Worm (Caenorhabditis elegans) whole organism, young adult: ENCODE measurements around the gene K02A6.1.

Experiments
- B0261.1 ChIP-seq: sonication (generic microtip); optimal IDR thresholded peaks from 2 replicates; lab custom pipeline; 2016; ENCODE audit warnings: mild to moderate bottlenecking, missing genetic modification characterization, moderate library complexity, missing compliant biosample characterization
- C17E4.6 ChIP-seq: fragments of 200-800 bp; sonication (Bioruptor generic); IDR thresholded peaks from 2 replicates; pipeline ENCODE4 v1.3.6; 2022; ENCODE audit warnings: missing genetic modification reagents, missing genetic modification characterization, missing compliant biosample characterization
- D2030.7 ChIP-seq: fragments of 200-800 bp; sonication (Bioruptor generic); IDR thresholded peaks from 2 replicates; pipeline ENCODE4 v1.3.6; 2022; ENCODE audit warnings: missing genetic modification reagents, missing genetic modification characterization, missing compliant biosample characterization
- F23B12.7 ChIP-seq: sonication (generic microtip); optimal IDR thresholded peaks from 2 replicates; lab custom pipeline; 2017; ENCODE audit warnings: missing genetic modification characterization, mild to moderate bottlenecking, missing compliant biosample characterization, antibody characterized with exemption, moderate library complexity; ENCODE audit not compliant: insufficient read depth
- F37B4.10 ChIP-seq: fragments of 200-800 bp; sonication (Bioruptor generic); IDR thresholded peaks from 2 replicates; pipeline ENCODE4 v1.3.6; 2022; ENCODE audit warnings: missing genetic modification characterization, missing compliant biosample characterization
- K12H6.12 ChIP-seq: fragments of 200-800 bp; sonication (Bioruptor generic); optimal IDR thresholded peaks from 2 replicates; lab custom pipeline; 2018; ENCODE audit warnings: mild to moderate bottlenecking, missing genetic modification characterization, missing compliant biosample characterization
- Y79H2A.3 ChIP-seq: fragments of 200-800 bp; sonication (Bioruptor generic); conservative IDR thresholded peaks from 2 replicates; pipeline ENCODE4 v1.3.6; 2022; ENCODE audit warnings: missing genetic modification reagents, missing genetic modification characterization, missing compliant biosample characterization
- Y95B8A.8 ChIP-seq: fragments of 200-800 bp; sonication (Bioruptor generic); IDR thresholded peaks from 2 replicates; pipeline ENCODE4 v1.3.6; 2022; ENCODE audit warnings: missing genetic modification reagents, missing genetic modification characterization, missing compliant biosample characterization
- akir-1 ChIP-seq: fragments of 200-800 bp; sonication (Bioruptor generic); optimal IDR thresholded peaks from 2 replicates; lab custom pipeline; 2018; ENCODE audit warnings: mild to moderate bottlenecking, missing genetic modification characterization, moderate library complexity, missing compliant biosample characterization
- aptf-3 ChIP-seq: fragments of 200-800 bp; sonication (Bioruptor generic); IDR thresholded peaks from 2 replicates; pipeline ENCODE4 v1.3.6; 2022; ENCODE audit warnings: missing genetic modification characterization, missing compliant biosample characterization
- athp-1 ChIP-seq: sonication (generic microtip); optimal IDR thresholded peaks from 2 replicates; lab custom pipeline; 2017; ENCODE audit warnings: mild to moderate bottlenecking, missing genetic modification characterization, missing compliant biosample characterization
- cebp-1 ChIP-seq, 2 experiments: fragments of 200-800 bp in 1 of 2; sonication (Bioruptor generic) in 1 of 2; sonication (generic microtip) in 1 of 2; IDR thresholded peaks in 1 of 2; optimal IDR thresholded peaks in 1 of 2; 2 replicates each; pipeline versions ENCODE4 v1.3.6 to Lab custom; 2017 to 2022; ENCODE audit warnings: missing compliant biosample characterization in 2 of 2, missing genetic modification characterization in 2 of 2, mild to moderate bottlenecking in 1 of 2, missing genetic modification reagents in 1 of 2, moderate library complexity in 1 of 2
- cebp-2 ChIP-seq: fragments of 200-800 bp; sonication (Bioruptor generic); IDR thresholded peaks from 2 replicates; pipeline ENCODE4 v1.3.6; 2022; ENCODE audit warnings: missing genetic modification characterization, missing compliant biosample characterization
- ceh-27 ChIP-seq: fragments of 200-800 bp; sonication (Bioruptor generic); optimal IDR thresholded peaks from 2 replicates; lab custom pipeline; 2018; ENCODE audit warnings: mild to moderate bottlenecking, missing genetic modification characterization, moderate library complexity, missing compliant biosample characterization
- dox-1 ChIP-seq: fragments of 200-800 bp; sonication (Bioruptor generic); IDR thresholded peaks from 2 replicates; pipeline ENCODE4 v1.3.6; 2022; ENCODE audit warnings: missing genetic modification reagents, missing genetic modification characterization, missing compliant biosample characterization
- dpff-1 ChIP-seq: sonication (generic microtip); optimal IDR thresholded peaks from 2 replicates; lab custom pipeline; 2017; ENCODE audit warnings: mild to moderate bottlenecking, missing genetic modification characterization, missing compliant biosample characterization
- hlh-12 ChIP-seq: sonication (generic microtip); optimal IDR thresholded peaks from 2 replicates; lab custom pipeline; 2016; ENCODE audit warnings: missing genetic modification characterization, missing compliant biosample characterization
- hlh-26 ChIP-seq: fragments of 200-800 bp; sonication (Bioruptor generic); conservative IDR thresholded peaks from 2 replicates; pipeline ENCODE4 v1.3.6; 2022; ENCODE audit warnings: missing genetic modification reagents, missing genetic modification characterization, missing compliant biosample characterization
- hrde-1 ChIP-seq: sonication (generic microtip); optimal IDR thresholded peaks from 2 replicates; lab custom pipeline; 2016; ENCODE audit warnings: missing genetic modification characterization, mild to moderate bottlenecking, missing compliant biosample characterization, moderate library complexity, missing genotype, missing genetic modification reagents, borderline replicate concordance
- lag-1 ChIP-seq: fragments of 200-800 bp; sonication (Bioruptor generic); IDR thresholded peaks from 2 replicates; pipeline ENCODE4 v1.3.6; 2022; ENCODE audit warnings: missing genetic modification reagents, missing genetic modification characterization, missing compliant biosample characterization
- let-607 ChIP-seq, 2 experiments: fragments of 200-800 bp in 1 of 2; sonication (Bioruptor generic) in 1 of 2; sonication (generic microtip) in 1 of 2; optimal IDR thresholded peaks; 2 replicates each; lab custom pipeline; 2016 to 2018; ENCODE audit warnings: mild to moderate bottlenecking in 2 of 2, missing compliant biosample characterization in 2 of 2, missing genetic modification characterization in 2 of 2, moderate library complexity in 2 of 2, missing genotype in 1 of 2
- lsl-1 ChIP-seq: fragments of 200-800 bp; sonication (Bioruptor generic); optimal IDR thresholded peaks from 2 replicates; lab custom pipeline; 2018; ENCODE audit warnings: mild to moderate bottlenecking, missing genetic modification characterization, moderate library complexity, missing compliant biosample characterization
- madf-10 ChIP-seq: sonication (generic microtip); optimal IDR thresholded peaks from 2 replicates; lab custom pipeline; 2016; ENCODE audit warnings: mild to moderate bottlenecking, missing genetic modification characterization, missing compliant biosample characterization
- madf-6 ChIP-seq: fragments of 200-800 bp; sonication (Bioruptor generic); IDR thresholded peaks from 2 replicates; pipeline ENCODE4 v1.3.6; 2022; ENCODE audit warnings: missing genetic modification reagents, missing genetic modification characterization, missing compliant biosample characterization
- mcd-1 ChIP-seq: fragments of 200-800 bp; sonication (Bioruptor generic); IDR thresholded peaks from 2 replicates; pipeline ENCODE4 v1.3.6; 2022; ENCODE audit warnings: missing genetic modification reagents, missing genetic modification characterization, missing compliant biosample characterization
- mel-28 ChIP-seq: sonication (generic microtip); optimal IDR thresholded peaks from 2 replicates; lab custom pipeline; 2016; ENCODE audit warnings: borderline replicate concordance, mild to moderate bottlenecking, missing genetic modification characterization, missing compliant biosample characterization
- mes-4 ChIP-seq: sonication (generic microtip); optimal IDR thresholded peaks from 2 replicates; lab custom pipeline; 2016; ENCODE audit warnings: missing genotype, missing genetic modification characterization, missing compliant biosample characterization
- nhr-80 ChIP-seq: sonication (generic microtip); optimal IDR thresholded peaks from 2 replicates; lab custom pipeline; 2016; ENCODE audit warnings: missing genetic modification characterization, missing compliant biosample characterization
- nhr-90 ChIP-seq: sonication (generic microtip); optimal IDR thresholded peaks from 2 replicates; lab custom pipeline; 2016; ENCODE audit warnings: missing genotype, mild to moderate bottlenecking, missing genetic modification characterization, missing compliant biosample characterization
- pha-4 ChIP-seq: fragments of 150-350 bp; sonication (generic microtip); optimal IDR thresholded peaks from 2 replicates; lab custom pipeline; 2014; ENCODE audit warnings: missing biosample characterization, missing genetic modification reagents, missing genetic modification characterization
- rpc-1 ChIP-seq, 2 experiments: fragments of 150-350 bp in 1 of 2; sonication (generic microtip) in 1 of 2; optimal IDR thresholded peaks; 2 replicates each; lab custom pipeline; 2014 to 2018; ENCODE audit warnings: missing biosample characterization in 1 of 2, missing genetic modification characterization in 1 of 2, missing genetic modification reagents in 1 of 2, missing genotype in 1 of 2
- sea-2 ChIP-seq: fragments of 200-800 bp; sonication (Bioruptor generic); IDR thresholded peaks from 2 replicates; pipeline ENCODE4 v1.3.6; 2022; ENCODE audit warnings: missing genetic modification characterization, missing compliant biosample characterization
- snpc-1.3 ChIP-seq: sonication (generic microtip); optimal IDR thresholded peaks from 2 replicates; lab custom pipeline; 2017; ENCODE audit warnings: missing genetic modification characterization, mild to moderate bottlenecking, missing compliant biosample characterization, antibody characterized with exemption, moderate library complexity, missing genotype, missing genetic modification reagents; ENCODE audit not compliant: insufficient read depth
- snpc-3.4 ChIP-seq: sonication (generic microtip); optimal IDR thresholded peaks from 2 replicates; lab custom pipeline; 2017; ENCODE audit warnings: missing genetic modification characterization, mild to moderate bottlenecking, missing compliant biosample characterization, antibody characterized with exemption, moderate library complexity, missing genotype, missing genetic modification reagents
- sptf-2 ChIP-seq: fragments of 200-800 bp; sonication (Bioruptor generic); optimal IDR thresholded peaks from 2 replicates; lab custom pipeline; 2018; ENCODE audit warnings: mild to moderate bottlenecking, missing genetic modification characterization, missing compliant biosample characterization
- unc-130 ChIP-seq: sonication (generic microtip); optimal IDR thresholded peaks from 2 replicates; lab custom pipeline; 2016; ENCODE audit warnings: missing genetic modification reagents, missing genetic modification characterization, missing compliant biosample characterization
- xnd-1 ChIP-seq: sonication (generic microtip); optimal IDR thresholded peaks from 2 replicates; lab custom pipeline; 2016; ENCODE audit warnings: missing genotype, missing genetic modification reagents, missing genetic modification characterization, missing compliant biosample characterization
- zim-3 ChIP-seq: sonication (generic microtip); optimal IDR thresholded peaks from 2 replicates; lab custom pipeline; 2017; ENCODE audit warnings: mild to moderate bottlenecking, missing genetic modification characterization, moderate library complexity, missing compliant biosample characterization
- ztf-18 ChIP-seq: sonication (generic microtip); optimal IDR thresholded peaks from 2 replicates; lab custom pipeline; 2016; ENCODE audit warnings: missing genotype, mild to moderate bottlenecking, missing genetic modification characterization, missing compliant biosample characterization
- ztf-22 ChIP-seq: fragments of 200-800 bp; sonication (Bioruptor generic); optimal IDR thresholded peaks from 2 replicates; lab custom pipeline; 2018; ENCODE audit warnings: mild to moderate bottlenecking, missing genetic modification characterization, moderate library complexity, missing compliant biosample characterization
- ztf-25 ChIP-seq: fragments of 200-800 bp; sonication (Bioruptor generic); IDR thresholded peaks from 2 replicates; pipeline ENCODE4 v1.3.6; 2022; ENCODE audit warnings: missing genetic modification reagents, missing genetic modification characterization, missing compliant biosample characterization
- ztf-6 ChIP-seq: fragments of 200-800 bp; sonication (Bioruptor generic); IDR thresholded peaks from 2 replicates; pipeline ENCODE4 v1.3.6; 2022; ENCODE audit warnings: missing genetic modification reagents, missing genetic modification characterization, missing compliant biosample characterization

K02A6.1 gene

ce11 chrX:8200206-8200605 lies 19.3 kb upstream of the K02A6.1 start:
- TF ChIP-seq ztf-18 (tag; lab: Kevin White, UChicago) (no peak), snpc-1.3 (tag; lab: Kevin White, UChicago) (no peak)

- TF ChIP-seq nhr-90 (tag; lab: Kevin White, UChicago) (no peak), ceh-27 (GFP tag; lab: Kevin White, UChicago) (peak; percentile 23)
Measured at ce11 chrX:8201210-8201609, 18.3 kb upstream of the K02A6.1 start.

DNA sequence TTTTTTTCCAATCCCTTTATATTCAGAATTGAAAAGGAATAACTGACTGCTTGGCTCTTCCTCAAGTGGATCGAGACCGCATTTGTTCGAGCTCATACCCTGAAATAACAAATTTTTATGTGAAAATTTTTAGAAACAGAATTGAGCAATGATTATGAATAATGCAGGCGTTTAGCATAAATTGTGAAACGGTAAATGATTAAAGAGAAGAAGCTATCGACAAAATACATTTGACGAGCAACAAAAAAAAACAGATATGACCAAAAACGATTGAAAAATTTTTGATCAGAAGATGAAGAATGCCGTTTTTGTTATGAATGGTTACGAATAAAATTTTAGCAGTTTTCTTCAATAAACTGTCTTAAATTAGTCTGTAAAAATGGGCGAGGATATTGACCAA lies 15.8 kb upstream of the K02A6.1 start, which contains the start of gene C17H11.6:
Gene C17H11.6 (minus strand): TSS at position 101 of the 400 bp plus-strand sequence.
- no peak for TF ChIP-seq ztf-18 (tag; lab: Kevin White, UChicago)
- TF ChIP-seq mes-4: no peak
- no peak for TF ChIP-seq snpc-1.3 (tag; lab: Kevin White, UChicago)
- no peak for TF ChIP-seq Y95B8A.8 (GFP tag; lab: Robert Waterston, UW)
- no peak for TF ChIP-seq xnd-1 (tag; lab: Kevin White, UChicago)
- no peak for TF ChIP-seq dox-1 (GFP tag; lab: Robert Waterston, UW)
- no peak for TF ChIP-seq sea-2 (GFP tag; lab: Robert Waterston, UW)
- TF ChIP-seq lsl-1: no peak
- TF ChIP-seq cebp-2 (GFP tag; lab: Robert Waterston, UW): no peak
- TF ChIP-seq let-607 (tag; optimal IDR thresholded peaks at IDR 0.05; lab: Kevin White, UChicago): no peak
- no peak for TF ChIP-seq rpc-1 (optimal IDR thresholded peaks at IDR 0.05; lab: Kevin White, UChicago)
- TF ChIP-seq rpc-1 (tag; optimal IDR thresholded peaks at IDR 0.05; lab: Kevin White, UChicago): no peak
- no peak for TF ChIP-seq madf-10
- no peak for TF ChIP-seq lag-1 (GFP tag; lab: Robert Waterston, UW)
- TF ChIP-seq, all 124 proteins: peak for 0

- TF ChIP-seq cebp-1 (GFP tag; IDR thresholded peaks at IDR 0.05; lab: Robert Waterston, UW): no peak
- TF ChIP-seq cebp-1 (tag; optimal IDR thresholded peaks at IDR 0.05; lab: Kevin White, UChicago): no peak
- no peak for TF ChIP-seq snpc-3.4 (tag; lab: Kevin White, UChicago)
- no peak for TF ChIP-seq pha-4
- TF ChIP-seq hrde-1 (tag; lab: Kevin White, UChicago): no peak
- TF ChIP-seq mel-28 (tag; lab: Kevin White, UChicago): no peak
- no peak for TF ChIP-seq F23B12.7
- no peak for TF ChIP-seq sptf-2 (GFP tag; lab: Kevin White, UChicago)
- no peak for TF ChIP-seq madf-10
- TF ChIP-seq unc-130 (GFP tag; lab: Kevin White, UChicago): no peak
- TF ChIP-seq ztf-6: no peak
- no peak for TF ChIP-seq F37B4.10 (GFP tag; lab: Robert Waterston, UW)
- TF ChIP-seq hlh-12 (tag; lab: Kevin White, UChicago): no peak
- TF ChIP-seq akir-1 (GFP tag; lab: Kevin White, UChicago): no peak
- no peak for TF ChIP-seq D2030.7
- TF ChIP-seq madf-6 (GFP tag; lab: Robert Waterston, UW): no peak
- no peak for TF ChIP-seq C17E4.6
- no peak for TF ChIP-seq ztf-25 (GFP tag; lab: Robert Waterston, UW)
Measured at ce11 chrX:8204475-8204874, 15.1 kb upstream of the K02A6.1 start.

DNA sequence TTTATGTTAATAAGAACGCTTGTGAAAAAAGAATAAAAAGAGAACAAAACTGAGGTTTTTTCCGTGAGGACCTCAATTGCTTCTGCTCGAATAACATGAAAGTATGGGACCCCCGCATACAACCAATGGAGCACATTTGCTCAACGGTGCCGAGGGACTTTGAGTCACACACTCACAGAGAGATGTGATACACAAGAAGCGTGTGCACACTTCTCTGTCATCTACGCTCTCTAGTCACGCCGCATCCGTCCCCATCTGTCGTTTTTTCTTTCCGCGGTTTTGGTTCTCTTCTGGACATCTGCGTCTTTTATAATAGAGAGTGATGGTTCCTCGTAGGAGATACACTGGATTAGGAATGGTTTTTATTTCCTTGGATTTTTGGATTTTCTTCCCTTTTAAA lies 13.6 kb upstream of the K02A6.1 start:
- TF ChIP-seq zim-3 (tag; lab: Kevin White, UChicago) (no peak), aptf-3 (GFP tag; lab: Robert Waterston, UW) (no peak), Y79H2A.3 (no peak), athp-1 (tag; lab: Kevin White, UChicago) (no peak), dpff-1 (tag; lab: Kevin White, UChicago) (no peak), B0261.1 (tag; lab: Kevin White, UChicago) (no peak), ceh-27 (GFP tag; lab: Kevin White, UChicago) (peak; percentile 22), mcd-1 (GFP tag; lab: Robert Waterston, UW) (no peak), ztf-22 (GFP tag; lab: Kevin White, UChicago) (no peak), hlh-26 (no peak), nhr-80 (tag; lab: Kevin White, UChicago) (no peak), K12H6.12 (tag; lab: Kevin White, UChicago) (peak; percentile 12)
